Fruit fly (Drosophila melanogaster): ENCODE data around the gene Rab19.
A peak's percentile ranks its signal among the peaks of the same experiment; 100 is the strongest.

Gene Rab19

dm6 chr3L:8347346-8347745 lies 50.5 kb downstream of the Rab19 start:
- peak; percentile 16 for TF ChIP-seq CG7101 (tag; optimal IDR thresholded peaks at IDR 0.05)
- no peak for TF ChIP-seq Clk (GFP tag; optimal IDR thresholded peaks at IDR 0.05)
- no peak for TF ChIP-seq CG7045 (GFP tag; optimal IDR thresholded peaks at IDR 0.05)
